ENCODE assay signal across 5 worm cellular contexts in the genomic region with DNA sequence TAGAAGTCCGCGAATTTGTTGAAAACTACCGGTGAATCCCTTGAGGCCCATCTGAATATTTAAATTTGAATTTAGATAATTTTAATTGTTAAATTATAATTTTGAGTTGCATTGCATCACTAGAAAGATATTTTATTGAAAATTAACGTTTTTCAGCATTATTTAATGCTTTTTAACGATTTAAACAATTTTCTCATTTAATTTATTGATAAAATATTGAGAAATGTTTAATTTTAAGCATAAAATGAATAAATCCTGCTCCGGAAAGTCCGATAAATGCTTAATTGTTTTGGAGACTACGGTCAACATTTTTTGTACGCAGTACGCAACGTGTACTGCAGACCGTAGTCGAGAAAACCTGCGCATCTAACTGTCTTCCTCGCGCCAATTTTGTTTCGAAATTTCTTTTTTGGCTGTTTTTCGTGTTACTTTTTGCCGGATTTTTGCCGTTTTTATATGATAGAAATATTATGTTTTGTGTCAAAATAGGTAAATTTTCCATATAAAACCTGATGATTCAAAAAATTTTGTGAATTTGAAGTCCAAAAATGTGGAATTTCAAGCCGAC.
TF ChIP-seq lines count a peak whose summit lies in the region.

Gene Y54G11A.17, minus strand, starts transcription at position 51 of the 568 bp plus-strand sequence.
Gene lin-7, minus strand, starts transcription at position 51 of the 568 bp plus-strand sequence.
Gene elof-1, plus strand, starts transcription at position 383 of the 568 bp plus-strand sequence.

TF ChIP-seq in whole organism, L1 larva, 84 proteins besides CTCF, POLR2A, EP300 and RAD21 (continues in another document):
- TF ChIP-seq sup-37 (GFP tag; optimal IDR thresholded peaks at IDR 0.05; lab: Kevin White, UChicago) (no peak), elt-2 (tag; optimal IDR thresholded peaks at IDR 0.05; lab: Kevin White, UChicago) (no peak), C16A3.4 (tag; optimal IDR thresholded peaks at IDR 0.05; lab: Kevin White, UChicago) (peak; percentile 96), ceh-88 (GFP tag; IDR thresholded peaks at IDR 0.05; lab: Robert Waterston, UW) (peak; percentile 62), lin-14 (GFP tag; optimal IDR thresholded peaks at IDR 0.05; lab: Kevin White, UChicago) (peak; percentile 89), fkh-4 (tag; optimal IDR thresholded peaks at IDR 0.05; lab: Kevin White, UChicago; ENCODE audit: borderline replicate concordance) (no peak), tbx-2 (tag; optimal IDR thresholded peaks at IDR 0.05; lab: Kevin White, UChicago) (peak; percentile 83), unc-130 (tag; optimal IDR thresholded peaks at IDR 0.05; lab: Kevin White, UChicago) (peak; percentile 99), pag-3 (tag; optimal IDR thresholded peaks at IDR 0.05; lab: Kevin White, UChicago; ENCODE audit: borderline replicate concordance, insufficient read depth) (peak; percentile 15), sptf-1 (tag; optimal IDR thresholded peaks at IDR 0.05; lab: Kevin White, UChicago) (no peak), lir-3 (tag; optimal IDR thresholded peaks at IDR 0.05; lab: Kevin White, UChicago; ENCODE audit: poor library complexity) (peak; percentile 75), nhr-11 (tag; optimal IDR thresholded peaks at IDR 0.05; lab: Kevin White, UChicago) (no peak), ceh-90 (tag; optimal IDR thresholded peaks at IDR 0.05; lab: Kevin White, UChicago) (peak; percentile 18), sox-4 (tag; optimal IDR thresholded peaks at IDR 0.05; lab: Kevin White, UChicago) (no peak), jun-1 (tag; optimal IDR thresholded peaks at IDR 0.05; lab: Kevin White, UChicago) (peak; percentile 78), aha-1 (tag; optimal IDR thresholded peaks at IDR 0.05; lab: Kevin White, UChicago) (peak; percentile 12)

TF ChIP-seq in whole organism, L3 larva, 47 proteins besides CTCF, POLR2A, EP300 and RAD21 (continues in another document):
- TF ChIP-seq nhr-237 (tag; optimal IDR thresholded peaks at IDR 0.05; lab: Kevin White, UChicago): no peak
- peak; percentile 80 for TF ChIP-seq pqm-1 (tag; optimal IDR thresholded peaks at IDR 0.05; lab: Kevin White, UChicago)
- peak; percentile 92 for TF ChIP-seq ama-1 (optimal IDR thresholded peaks at IDR 0.05; lab: Kevin White, UChicago)
- no peak for TF ChIP-seq aly-2 (tag; optimal IDR thresholded peaks at IDR 0.05; lab: Kevin White, UChicago)
- TF ChIP-seq lin-39 (tag; optimal IDR thresholded peaks at IDR 0.05; lab: Kevin White, UChicago): peak; percentile 98
- no peak for TF ChIP-seq ceh-16 (tag; optimal IDR thresholded peaks at IDR 0.05; lab: Kevin White, UChicago)
- TF ChIP-seq hmg-11 (tag; optimal IDR thresholded peaks at IDR 0.05; lab: Kevin White, UChicago): peak; percentile 92
- TF ChIP-seq nhr-67 (tag; optimal IDR thresholded peaks at IDR 0.05; lab: Kevin White, UChicago): peak; percentile 21
- no peak for TF ChIP-seq nhr-12 (tag; optimal IDR thresholded peaks at IDR 0.05; lab: Kevin White, UChicago)
- no peak for TF ChIP-seq ceh-9 (tag; optimal IDR thresholded peaks at IDR 0.05; lab: Kevin White, UChicago)
- peak; percentile 95 for TF ChIP-seq pha-4 (tag; optimal IDR thresholded peaks at IDR 0.05; lab: Kevin White, UChicago)
- peak; percentile 91 for TF ChIP-seq snpc-4 (tag; optimal IDR thresholded peaks at IDR 0.05; lab: Kevin White, UChicago)
- peak; percentile 63 for TF ChIP-seq fkh-10 (GFP tag; optimal IDR thresholded peaks at IDR 0.05; lab: Kevin White, UChicago)
- peak; percentile 55 for TF ChIP-seq nhr-77 (tag; optimal IDR thresholded peaks at IDR 0.05; lab: Kevin White, UChicago)
- peak; percentile 46 for TF ChIP-seq elt-2 (tag; optimal IDR thresholded peaks at IDR 0.05; lab: Kevin White, UChicago)
- TF ChIP-seq nhr-76 (tag; optimal IDR thresholded peaks at IDR 0.05; lab: Kevin White, UChicago): peak; percentile 9
- no peak for TF ChIP-seq ztf-4 (tag; optimal IDR thresholded peaks at IDR 0.05; lab: Kevin White, UChicago)

TF ChIP-seq in whole organism, early embryonic, 17 proteins besides CTCF, POLR2A, EP300 and RAD21:
- TF ChIP-seq tbx-37 (GFP tag; conservative IDR thresholded peaks at IDR 0.05; lab: Robert Waterston, UW): peak; percentile 34; the same call in 1 of the 2 replicates
- no peak for TF ChIP-seq ama-1 (optimal IDR thresholded peaks at IDR 0.05; lab: Kevin White, UChicago)
- peak; percentile 34; the same call in 1 of the 2 replicates for TF ChIP-seq pes-1 (GFP tag; IDR thresholded peaks at IDR 0.05; lab: Robert Waterston, UW)
- peak; percentile 61 for TF ChIP-seq F13C5.2 (tag; optimal IDR thresholded peaks at IDR 0.05; lab: Kevin White, UChicago)
- no peak for TF ChIP-seq sea-1 (GFP tag; conservative IDR thresholded peaks at IDR 0.05; lab: Robert Waterston, UW)

TF ChIP-seq in whole organism, midembryonic, 9 proteins besides CTCF, POLR2A, EP300 and RAD21:
- peak; percentile 67 for TF ChIP-seq flt-1 (GFP tag; IDR thresholded peaks at IDR 0.05; lab: Robert Waterston, UW)
- peak; percentile 59; the same call in 1 of the 2 replicates for TF ChIP-seq ztf-23 (GFP tag; IDR thresholded peaks at IDR 0.05; lab: Robert Waterston, UW)
- TF ChIP-seq cog-1 (tag; optimal IDR thresholded peaks at IDR 0.05; lab: Kevin White, UChicago): peak; percentile 15
- TF ChIP-seq ref-1 (GFP tag; conservative IDR thresholded peaks at IDR 0.05; lab: Robert Waterston, UW): no peak

TF ChIP-seq in whole organism, young adult, 124 proteins besides CTCF, POLR2A, EP300 and RAD21 (continues in another document):
- TF ChIP-seq ekl-4 (GFP tag; IDR thresholded peaks at IDR 0.05; lab: Robert Waterston, UW): peak; percentile 42; the same call in 1 of the 2 replicates
- TF ChIP-seq ztf-25 (GFP tag; IDR thresholded peaks at IDR 0.05; lab: Robert Waterston, UW): no peak
- peak; percentile 97 for TF ChIP-seq lsl-1 (GFP tag; optimal IDR thresholded peaks at IDR 0.05; lab: Kevin White, UChicago)
- peak; percentile 67 for TF ChIP-seq snpc-1.3 (tag; optimal IDR thresholded peaks at IDR 0.05; lab: Kevin White, UChicago; ENCODE audit: insufficient read depth)
- TF ChIP-seq hlh-26 (GFP tag; conservative IDR thresholded peaks at IDR 0.05; lab: Robert Waterston, UW): no peak
- no peak for TF ChIP-seq F22D6.2 (tag; optimal IDR thresholded peaks at IDR 0.05; lab: Kevin White, UChicago)
- peak; percentile 48 for TF ChIP-seq ztf-18 (tag; optimal IDR thresholded peaks at IDR 0.05; lab: Kevin White, UChicago)
- no peak for TF ChIP-seq hmg-20 (GFP tag; IDR thresholded peaks at IDR 0.05; lab: Robert Waterston, UW)
- no peak for TF ChIP-seq B0035.1 (tag; optimal IDR thresholded peaks at IDR 0.05; lab: Kevin White, UChicago)
- peak; percentile 86 for TF ChIP-seq F23B12.7 (tag; optimal IDR thresholded peaks at IDR 0.05; lab: Kevin White, UChicago; ENCODE audit: insufficient read depth)
- TF ChIP-seq him-1 (tag; optimal IDR thresholded peaks at IDR 0.05; lab: Kevin White, UChicago): no peak
- TF ChIP-seq F52B5.7 (tag; optimal IDR thresholded peaks at IDR 0.05; lab: Kevin White, UChicago): no peak
- TF ChIP-seq nfya-1 (tag; optimal IDR thresholded peaks at IDR 0.05; lab: Kevin White, UChicago; ENCODE audit: borderline replicate concordance, insufficient read depth): no peak
- no peak for TF ChIP-seq bed-2 (GFP tag; IDR thresholded peaks at IDR 0.05; lab: Robert Waterston, UW)
- no peak for TF ChIP-seq F10E7.11 (tag; optimal IDR thresholded peaks at IDR 0.05; lab: Kevin White, UChicago)
- TF ChIP-seq ztf-28 (GFP tag; IDR thresholded peaks at IDR 0.05; lab: Robert Waterston, UW): peak; percentile 69
- no peak for TF ChIP-seq B0261.1 (tag; optimal IDR thresholded peaks at IDR 0.05; lab: Kevin White, UChicago)
- peak; percentile 73 for TF ChIP-seq lin-40 (tag; optimal IDR thresholded peaks at IDR 0.05; lab: Kevin White, UChicago)
- TF ChIP-seq F49E8.2 (tag; optimal IDR thresholded peaks at IDR 0.05; lab: Kevin White, UChicago; ENCODE audit: insufficient read depth): peak; percentile 83
- peak; percentile 77; the same call in 1 of the 2 replicates for TF ChIP-seq nfyb-1 (GFP tag; IDR thresholded peaks at IDR 0.05; lab: Robert Waterston, UW)
- TF ChIP-seq ceh-27 (GFP tag; optimal IDR thresholded peaks at IDR 0.05; lab: Kevin White, UChicago): peak; percentile 82
- no peak for TF ChIP-seq zim-3 (tag; optimal IDR thresholded peaks at IDR 0.05; lab: Kevin White, UChicago)
- TF ChIP-seq C17E4.6 (GFP tag; IDR thresholded peaks at IDR 0.05; lab: Robert Waterston, UW): peak; percentile 44; the same call in 1 of the 2 replicates
- TF ChIP-seq lag-1 (GFP tag; IDR thresholded peaks at IDR 0.05; lab: Robert Waterston, UW): no peak
- TF ChIP-seq tbp1 (GFP tag; optimal IDR thresholded peaks at IDR 0.05; lab: Kevin White, UChicago): peak; percentile 68
- TF ChIP-seq nhr-179 (tag; optimal IDR thresholded peaks at IDR 0.05; lab: Kevin White, UChicago): no peak
- TF ChIP-seq sptf-2 (GFP tag; optimal IDR thresholded peaks at IDR 0.05; lab: Kevin White, UChicago): no peak
- TF ChIP-seq hsf-1 (GFP tag; IDR thresholded peaks at IDR 0.05; lab: Robert Waterston, UW): no peak
- peak; percentile 55; the same call in 1 of the 2 replicates for TF ChIP-seq rcor-1 (GFP tag; IDR thresholded peaks at IDR 0.05; lab: Robert Waterston, UW)
- peak; percentile 76 for TF ChIP-seq tlf-1 (GFP tag; optimal IDR thresholded peaks at IDR 0.05; lab: Kevin White, UChicago)
- TF ChIP-seq pbrm-1 (GFP tag; IDR thresholded peaks at IDR 0.05; lab: Robert Waterston, UW): peak; percentile 71
- peak; percentile 85 for TF ChIP-seq cebp-1 (GFP tag; IDR thresholded peaks at IDR 0.05; lab: Robert Waterston, UW)
- peak; percentile 92 for TF ChIP-seq cebp-1 (tag; optimal IDR thresholded peaks at IDR 0.05; lab: Kevin White, UChicago)
- TF ChIP-seq cebp-2 (GFP tag; IDR thresholded peaks at IDR 0.05; lab: Robert Waterston, UW): no peak
- peak; percentile 84 for TF ChIP-seq lin-54 (GFP tag; optimal IDR thresholded peaks at IDR 0.05; lab: Kevin White, UChicago)
- no peak for TF ChIP-seq chd-7 (tag; optimal IDR thresholded peaks at IDR 0.05; lab: Kevin White, UChicago)
- peak; percentile 75 for TF ChIP-seq madf-6 (GFP tag; IDR thresholded peaks at IDR 0.05; lab: Robert Waterston, UW)
- TF ChIP-seq snpc-1.1 (tag; optimal IDR thresholded peaks at IDR 0.05; lab: Kevin White, UChicago; ENCODE audit: insufficient read depth): peak; percentile 25
- peak; percentile 77 for TF ChIP-seq pha-4 (tag; optimal IDR thresholded peaks at IDR 0.05; lab: Kevin White, UChicago)
- peak; percentile 81 for TF ChIP-seq B0019.2 (GFP tag; conservative IDR thresholded peaks at IDR 0.05; lab: Robert Waterston, UW)
- TF ChIP-seq rpc-1 (optimal IDR thresholded peaks at IDR 0.05; lab: Kevin White, UChicago): peak; percentile 21
- no peak for TF ChIP-seq rpc-1 (tag; optimal IDR thresholded peaks at IDR 0.05; lab: Kevin White, UChicago)
- no peak for TF ChIP-seq Y53F4B.3 (GFP tag; IDR thresholded peaks at IDR 0.05; lab: Robert Waterston, UW)
- TF ChIP-seq mxl-1 (tag; optimal IDR thresholded peaks at IDR 0.05; lab: Kevin White, UChicago): no peak

Comparison
In these comparisons a context has a peak if more than half of its experiments do, and no peak if none do; other contexts are left out.
1. Of the 8 proteins assayed by ChIP-seq in both whole organism, young adult and whole organism, L1 larva: peak only in whole organism, young adult: none; only in whole organism, L1 larva: nhr-90; in both: ama-1, dpl-1, efl-1, lin-35, snpc-4 and unc-130; in neither: 1.